ENCODE assay signal across 4 worm cellular contexts in the genomic region with DNA sequence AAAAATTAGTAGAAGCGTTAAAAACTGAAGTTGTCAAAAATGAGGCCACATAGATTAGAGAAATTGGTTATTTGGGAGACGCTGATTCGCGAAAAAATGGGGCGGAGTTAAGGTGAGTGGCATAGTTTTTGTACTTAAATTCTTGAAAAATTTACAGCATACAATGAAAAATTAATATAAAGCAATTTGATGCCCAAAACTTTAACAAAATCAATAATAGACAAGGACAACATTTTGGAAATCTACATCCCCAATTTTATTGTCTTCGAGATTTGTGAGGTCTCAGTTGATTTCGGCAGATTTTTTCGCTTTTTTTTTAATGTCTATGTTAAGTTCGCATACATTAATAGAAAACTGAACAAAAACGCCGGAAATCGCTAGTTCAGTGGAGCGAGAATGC.
TF ChIP-seq lines count a peak whose summit lies in the region.

No protein-coding gene starts in this region.

TF ChIP-seq in whole organism, L2 larva, 48 proteins besides CTCF, POLR2A, EP300 and RAD21:
- no peak for TF ChIP-seq ceh-16 (tag; optimal IDR thresholded peaks at IDR 0.05; lab: Kevin White, UChicago)
- TF ChIP-seq lsy-2 (tag; optimal IDR thresholded peaks at IDR 0.05; lab: Kevin White, UChicago) = peak in 1 of 2 experiments; percentile 39
- TF ChIP-seq gmeb-1 (tag; optimal IDR thresholded peaks at IDR 0.05; lab: Kevin White, UChicago) = peak; percentile 0
- peak; percentile 60 for TF ChIP-seq sma-3 (GFP tag; optimal IDR thresholded peaks at IDR 0.05; lab: Kevin White, UChicago)
- no peak for TF ChIP-seq aly-2 (tag; optimal IDR thresholded peaks at IDR 0.05; lab: Kevin White, UChicago)
- TF ChIP-seq unc-55 (GFP tag; optimal IDR thresholded peaks at IDR 0.05; lab: Kevin White, UChicago) = peak; percentile 29
- TF ChIP-seq C34F6.9 (tag; optimal IDR thresholded peaks at IDR 0.05; lab: Kevin White, UChicago) = peak; percentile 6

TF ChIP-seq in whole organism, L4 larva, 104 proteins besides CTCF, POLR2A, EP300 and RAD21:
- TF ChIP-seq tra-1 (GFP tag; IDR thresholded peaks at IDR 0.05; lab: Robert Waterston, UW) = no peak
- no peak for TF ChIP-seq set-16 (GFP tag; IDR thresholded peaks at IDR 0.05; lab: Robert Waterston, UW)
- TF ChIP-seq lin-15B (tag; optimal IDR thresholded peaks at IDR 0.05; lab: Kevin White, UChicago) = no peak
- TF ChIP-seq lsy-2 (tag; optimal IDR thresholded peaks at IDR 0.05; lab: Kevin White, UChicago) = no peak
- TF ChIP-seq unc-62 (GFP tag; optimal IDR thresholded peaks at IDR 0.05 in 1 of 2; lab: Kevin White, UChicago) = no peak
- TF ChIP-seq unc-62 (tag; optimal IDR thresholded peaks at IDR 0.05; lab: Kevin White, UChicago) = no peak
- no peak for TF ChIP-seq ama-1 (optimal IDR thresholded peaks at IDR 0.05; lab: Kevin White, UChicago)
- TF ChIP-seq lin-38 (GFP tag; IDR thresholded peaks at IDR 0.05; lab: Robert Waterston, UW) = no peak
- TF ChIP-seq hif-1 (tag; optimal IDR thresholded peaks at IDR 0.05; lab: Kevin White, UChicago) = peak in 1 of 2 experiments; percentile 81
- no peak for TF ChIP-seq nhr-48 (tag; optimal IDR thresholded peaks at IDR 0.05; lab: Kevin White, UChicago)
- TF ChIP-seq mes-2 (tag; optimal IDR thresholded peaks at IDR 0.05; lab: Kevin White, UChicago; ENCODE audit: poor library complexity, severe bottlenecking) = peak; percentile 42
- TF ChIP-seq fos-1 (tag; optimal IDR thresholded peaks at IDR 0.05; lab: Kevin White, UChicago) = no peak
- TF ChIP-seq F37D6.2 (tag; optimal IDR thresholded peaks at IDR 0.05; lab: Kevin White, UChicago) = no peak
- no peak for TF ChIP-seq lin-13 (GFP tag; optimal IDR thresholded peaks at IDR 0.05; lab: Kevin White, UChicago)
- TF ChIP-seq ceh-20 (GFP tag; IDR thresholded peaks at IDR 0.05; lab: Robert Waterston, UW) = no peak
- TF ChIP-seq unc-130 (GFP tag; optimal IDR thresholded peaks at IDR 0.05; lab: Kevin White, UChicago) = peak; percentile 19
- no peak for TF ChIP-seq nhr-237 (tag; optimal IDR thresholded peaks at IDR 0.05; lab: Kevin White, UChicago)
- TF ChIP-seq pqm-1 (tag; optimal IDR thresholded peaks at IDR 0.05; lab: Kevin White, UChicago) = no peak
- no peak for TF ChIP-seq duxl-1 (tag; optimal IDR thresholded peaks at IDR 0.05; lab: Kevin White, UChicago; ENCODE audit: poor library complexity)
- TF ChIP-seq F49E8.2 (tag; optimal IDR thresholded peaks at IDR 0.05; lab: Kevin White, UChicago; ENCODE audit: borderline replicate concordance) = no peak

TF ChIP-seq in whole organism, late embryonic, 69 proteins besides CTCF, POLR2A, EP300 and RAD21 (continues in another document):
- peak; percentile 43 for TF ChIP-seq gmeb-2 (tag; optimal IDR thresholded peaks at IDR 0.05; lab: Kevin White, UChicago)
- TF ChIP-seq sox-4 (tag; optimal IDR thresholded peaks at IDR 0.05; lab: Kevin White, UChicago) = no peak
- peak; percentile 71 for TF ChIP-seq sdc-2 (tag; optimal IDR thresholded peaks at IDR 0.05; lab: Kevin White, UChicago)
- no peak for TF ChIP-seq nhr-11 (tag; optimal IDR thresholded peaks at IDR 0.05; lab: Kevin White, UChicago)
- no peak for TF ChIP-seq ceh-22 (tag; optimal IDR thresholded peaks at IDR 0.05; lab: Kevin White, UChicago)
- TF ChIP-seq ceh-9 (tag; optimal IDR thresholded peaks at IDR 0.05; lab: Kevin White, UChicago) = no peak
- peak; percentile 87 for TF ChIP-seq rnt-1 (tag; optimal IDR thresholded peaks at IDR 0.05; lab: Kevin White, UChicago)
- TF ChIP-seq ama-1 (optimal IDR thresholded peaks at IDR 0.05; lab: Kevin White, UChicago) = no peak
- TF ChIP-seq madf-2 (tag; optimal IDR thresholded peaks at IDR 0.05; lab: Kevin White, UChicago) = no peak
- peak; percentile 71 for TF ChIP-seq ceh-34 (tag; optimal IDR thresholded peaks at IDR 0.05; lab: Kevin White, UChicago)
- no peak for TF ChIP-seq unc-3 (GFP tag; conservative IDR thresholded peaks at IDR 0.05; lab: Robert Waterston, UW)
- TF ChIP-seq unc-3 (tag; optimal IDR thresholded peaks at IDR 0.05; lab: Kevin White, UChicago) = peak; percentile 88
- peak; percentile 93 for TF ChIP-seq hlh-8 (tag; optimal IDR thresholded peaks at IDR 0.05; lab: Kevin White, UChicago)
- TF ChIP-seq fkh-10 (GFP tag; optimal IDR thresholded peaks at IDR 0.05; lab: Kevin White, UChicago) = no peak
- no peak for TF ChIP-seq T23F11.4 (GFP tag; optimal IDR thresholded peaks at IDR 0.05; lab: Kevin White, UChicago)
- no peak for TF ChIP-seq sox-2 (GFP tag; IDR thresholded peaks at IDR 0.05; lab: Robert Waterston, UW)
- TF ChIP-seq ceh-24 (tag; optimal IDR thresholded peaks at IDR 0.05; lab: Kevin White, UChicago) = no peak
- TF ChIP-seq pag-3 (tag; optimal IDR thresholded peaks at IDR 0.05; lab: Kevin White, UChicago; ENCODE audit: borderline replicate concordance) = peak; percentile 86
- TF ChIP-seq ttx-3 (tag; optimal IDR thresholded peaks at IDR 0.05; lab: Kevin White, UChicago) = peak; percentile 72
- no peak for TF ChIP-seq hlh-13 (GFP tag; optimal IDR thresholded peaks at IDR 0.05; lab: Kevin White, UChicago)
- peak; percentile 76 for TF ChIP-seq fkh-6 (tag; optimal IDR thresholded peaks at IDR 0.05; lab: Kevin White, UChicago)
- TF ChIP-seq C08G9.2 (tag; optimal IDR thresholded peaks at IDR 0.05; lab: Kevin White, UChicago) = peak; percentile 99
- peak; percentile 70 for TF ChIP-seq unc-42 (tag; optimal IDR thresholded peaks at IDR 0.05; lab: Kevin White, UChicago)
- TF ChIP-seq pha-4 (tag; optimal IDR thresholded peaks at IDR 0.05; lab: Kevin White, UChicago) = no peak
- no peak for TF ChIP-seq ceh-48 (tag; optimal IDR thresholded peaks at IDR 0.05; lab: Kevin White, UChicago)
- peak; percentile 99 for TF ChIP-seq ceh-31 (tag; optimal IDR thresholded peaks at IDR 0.05; lab: Kevin White, UChicago)
- TF ChIP-seq fax-1 (tag; optimal IDR thresholded peaks at IDR 0.05; lab: Kevin White, UChicago) = peak; percentile 95
- peak; percentile 97 for TF ChIP-seq tbx-2 (tag; optimal IDR thresholded peaks at IDR 0.05; lab: Kevin White, UChicago)
- peak; percentile 98 for TF ChIP-seq ets-4 (tag; optimal IDR thresholded peaks at IDR 0.05; lab: Kevin White, UChicago)
- TF ChIP-seq unc-86 (tag; optimal IDR thresholded peaks at IDR 0.05; lab: Kevin White, UChicago) = peak; percentile 82
- TF ChIP-seq ahr-1 (tag; optimal IDR thresholded peaks at IDR 0.05; lab: Kevin White, UChicago) = peak; percentile 90
- TF ChIP-seq ceh-19 (GFP tag; optimal IDR thresholded peaks at IDR 0.05; lab: Kevin White, UChicago) = peak; percentile 59
- peak; percentile 96 for TF ChIP-seq ceh-2 (tag; optimal IDR thresholded peaks at IDR 0.05; lab: Kevin White, UChicago)

TF ChIP-seq in whole organism, mixed stage, embryonic, 35 proteins besides CTCF, POLR2A, EP300 and RAD21:
- TF ChIP-seq elt-3 (tag; optimal IDR thresholded peaks at IDR 0.05; lab: Kevin White, UChicago) (no peak), cnd-1 (tag; optimal IDR thresholded peaks at IDR 0.05; lab: Kevin White, UChicago) (peak; percentile 22), zip-8 (tag; optimal IDR thresholded peaks at IDR 0.05; lab: Kevin White, UChicago) (no peak), pha-4 (tag; optimal IDR thresholded peaks at IDR 0.05; lab: Kevin White, UChicago) (no peak), ham-2 (GFP tag; optimal IDR thresholded peaks at IDR 0.05; lab: Kevin White, UChicago) (no peak), lin-13 (tag; optimal IDR thresholded peaks at IDR 0.05; lab: Kevin White, UChicago) (no peak), sem-2 (GFP tag; optimal IDR thresholded peaks at IDR 0.05; lab: Kevin White, UChicago) (peak; percentile 10), ceh-83 (GFP tag; optimal IDR thresholded peaks at IDR 0.05; lab: Kevin White, UChicago) (no peak), hlh-1 (tag; optimal IDR thresholded peaks at IDR 0.05; lab: Kevin White, UChicago) (no peak), mls-2 (tag; optimal IDR thresholded peaks at IDR 0.05; lab: Kevin White, UChicago) (peak; percentile 29), ces-1 (GFP tag; optimal IDR thresholded peaks at IDR 0.05; lab: Kevin White, UChicago) (peak; percentile 31), tbx-8 (GFP tag; optimal IDR thresholded peaks at IDR 0.05; lab: Kevin White, UChicago) (peak; percentile 73), lin-32 (GFP tag; optimal IDR thresholded peaks at IDR 0.05; lab: Kevin White, UChicago) (peak; percentile 35), bed-3 (GFP tag; optimal IDR thresholded peaks at IDR 0.05; lab: Kevin White, UChicago) (peak; percentile 61), unc-39 (tag; optimal IDR thresholded peaks at IDR 0.05; lab: Kevin White, UChicago) (no peak), M03D4.4 (tag; optimal IDR thresholded peaks at IDR 0.05; lab: Kevin White, UChicago) (no peak), sptf-1 (tag; optimal IDR thresholded peaks at IDR 0.05; lab: Kevin White, UChicago) (peak; percentile 66)
